Worm (Caenorhabditis elegans) whole organism, L2 larva: ENCODE results near the gene gpa-1.

ENCODE experiments used
- lin-39 ChIP-seq: fragments of 150-350 bp; optimal IDR thresholded peaks from 2 replicates; lab custom pipeline; 2014; ENCODE audit warnings: missing biosample characterization, missing genetic modification reagents, missing genetic modification characterization
- mdl-1 ChIP-seq, 2 experiments: fragments of 150-350 bp in 1 of 2; sonication (generic microtip) in 1 of 2; optimal IDR thresholded peaks; 2 replicates each; lab custom pipeline; 2017; ENCODE audit warnings: missing biosample characterization in 2 of 2, missing genetic modification characterization in 2 of 2
- nhr-10 ChIP-seq: sonication (generic microtip); optimal IDR thresholded peaks from 2 replicates; lab custom pipeline; 2017; ENCODE audit warnings: missing biosample characterization, missing genetic modification characterization
- nhr-12 ChIP-seq: fragments of 150-350 bp; optimal IDR thresholded peaks from 2 replicates; lab custom pipeline; 2014; ENCODE audit warnings: missing biosample characterization, missing genetic modification characterization
- nhr-6 ChIP-seq: fragments of 150-350 bp; optimal IDR thresholded peaks from 2 replicates; lab custom pipeline; 2014; ENCODE audit warnings: missing biosample characterization, missing genetic modification characterization

The gpa-1 gene

DNA sequence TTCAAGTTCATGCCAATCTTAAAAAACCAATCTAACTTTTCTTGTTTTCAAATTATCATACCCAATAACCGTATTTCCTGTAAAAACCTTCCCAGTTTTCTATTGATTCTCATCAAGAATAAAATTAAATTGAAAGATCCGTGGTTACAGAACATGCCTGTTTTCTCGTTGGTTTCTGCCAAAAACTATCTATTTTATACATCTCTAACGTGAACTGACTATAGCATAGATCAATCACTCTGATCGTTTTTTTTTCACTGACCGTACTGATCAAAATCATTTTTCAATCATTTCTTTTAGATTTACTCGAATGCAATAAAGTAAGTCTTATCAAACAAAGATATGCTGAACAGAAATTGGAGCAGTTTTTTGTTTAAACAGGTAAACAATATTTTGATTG is 52.6 kb downstream of the gpa-1 start, which contains the start of gene C06H2.2:
TSS of gene C06H2.2 (plus strand) at position 301 of the 400 bp plus-strand sequence.
- no peak for TF ChIP-seq lin-39 (tag; lab: Kevin White, UChicago)
- TF ChIP-seq nhr-6 (tag; lab: Kevin White, UChicago) = no peak
- no peak for TF ChIP-seq mdl-1 (tag; optimal IDR thresholded peaks at IDR 0.05; lab: Kevin White, UChicago)
- TF ChIP-seq nhr-12 (tag; lab: Kevin White, UChicago) = no peak
- no peak for TF ChIP-seq nhr-10 (tag; lab: Kevin White, UChicago)
